Worm (Caenorhabditis elegans) whole organism, young adult: Measurements from ENCODE around the gene spe-51.
A peak's percentile ranks its signal among the peaks of the same experiment; 100 is the strongest.

ENCODE experiments used
- B0019.2 ChIP-seq: fragments of 200-800 bp; sonication (Bioruptor generic); conservative IDR thresholded peaks from 2 replicates; pipeline ENCODE4 v1.3.6; 2022; ENCODE audit warnings: missing genetic modification reagents, missing genetic modification characterization, missing compliant biosample characterization
- B0035.1 ChIP-seq: sonication (generic microtip); optimal IDR thresholded peaks from 2 replicates; lab custom pipeline; 2016; ENCODE audit warnings: missing genetic modification characterization, mild to moderate bottlenecking, missing compliant biosample characterization, missing genotype, missing genetic modification reagents
- B0261.1 ChIP-seq: sonication (generic microtip); optimal IDR thresholded peaks from 2 replicates; lab custom pipeline; 2016; ENCODE audit warnings: mild to moderate bottlenecking, missing genetic modification characterization, moderate library complexity, missing compliant biosample characterization
- B0336.3 ChIP-seq: fragments of 200-800 bp; sonication (Bioruptor generic); IDR thresholded peaks from 2 replicates; pipeline ENCODE4 v1.3.6; 2022; ENCODE audit warnings: missing genetic modification characterization, missing compliant biosample characterization
- C06A6.2 ChIP-seq: fragments of 200-800 bp; sonication (Bioruptor generic); conservative IDR thresholded peaks from 2 replicates; pipeline ENCODE4 v1.3.6; 2022; ENCODE audit warnings: missing genetic modification characterization, missing compliant biosample characterization
- F37B4.10 ChIP-seq: fragments of 200-800 bp; sonication (Bioruptor generic); IDR thresholded peaks from 2 replicates; pipeline ENCODE4 v1.3.6; 2022; ENCODE audit warnings: missing genetic modification characterization, missing compliant biosample characterization
- Y53F4B.3 ChIP-seq: fragments of 200-800 bp; sonication (Bioruptor generic); IDR thresholded peaks from 2 replicates; pipeline ENCODE4 v1.3.6; 2022; ENCODE audit warnings: missing genetic modification reagents, missing genetic modification characterization, missing compliant biosample characterization
- Y67H2A.10 ChIP-seq: fragments of 200-800 bp; sonication (Bioruptor generic); conservative IDR thresholded peaks from 2 replicates; pipeline ENCODE4 v1.3.6; 2022; ENCODE audit warnings: missing genetic modification reagents, missing genetic modification characterization, missing compliant biosample characterization
- Y79H2A.3 ChIP-seq: fragments of 200-800 bp; sonication (Bioruptor generic); conservative IDR thresholded peaks from 2 replicates; pipeline ENCODE4 v1.3.6; 2022; ENCODE audit warnings: missing genetic modification reagents, missing genetic modification characterization, missing compliant biosample characterization
- Y95B8A.8 ChIP-seq: fragments of 200-800 bp; sonication (Bioruptor generic); IDR thresholded peaks from 2 replicates; pipeline ENCODE4 v1.3.6; 2022; ENCODE audit warnings: missing genetic modification reagents, missing genetic modification characterization, missing compliant biosample characterization
- ZK185.1 ChIP-seq: sonication (generic microtip); optimal IDR thresholded peaks from 2 replicates; lab custom pipeline; 2016; ENCODE audit warnings: mild to moderate bottlenecking, missing genetic modification characterization, missing compliant biosample characterization; ENCODE audit not compliant: poor library complexity, severe bottlenecking
- ama-1 ChIP-seq, 3 experiments: fragments of 150-350 bp in 1 of 3; sonication (generic microtip) in 2 of 3; optimal IDR thresholded peaks; 2 replicates each; lab custom pipeline; 2014 to 2018; ENCODE audit warnings: missing biosample characterization in 2 of 3, missing genetic modification characterization in 2 of 3, missing genetic modification reagents in 2 of 3
- aptf-2 ChIP-seq: fragments of 200-800 bp; sonication (Bioruptor generic); conservative IDR thresholded peaks from 2 replicates; pipeline ENCODE4 v1.3.6; 2022; ENCODE audit warnings: missing genetic modification reagents, missing genetic modification characterization, missing compliant biosample characterization
- atf-7 ChIP-seq: sonication (generic microtip); optimal IDR thresholded peaks from 2 replicates; lab custom pipeline; 2017; ENCODE audit warnings: mild to moderate bottlenecking, missing genetic modification characterization, missing compliant biosample characterization
- athp-1 ChIP-seq: sonication (generic microtip); optimal IDR thresholded peaks from 2 replicates; lab custom pipeline; 2017; ENCODE audit warnings: mild to moderate bottlenecking, missing genetic modification characterization, missing compliant biosample characterization
- attf-3 ChIP-seq: fragments of 200-800 bp; sonication (Bioruptor generic); conservative IDR thresholded peaks from 2 replicates; pipeline ENCODE4 v1.3.6; 2022; ENCODE audit warnings: missing genetic modification reagents, missing genetic modification characterization, missing compliant biosample characterization
- attf-5 ChIP-seq: fragments of 200-800 bp; sonication (Bioruptor generic); optimal IDR thresholded peaks from 2 replicates; lab custom pipeline; 2018; ENCODE audit warnings: mild to moderate bottlenecking, missing genetic modification characterization, missing compliant biosample characterization
- bed-2 ChIP-seq: fragments of 200-800 bp; sonication (Bioruptor generic); IDR thresholded peaks from 2 replicates; pipeline ENCODE4 v1.3.6; 2022; ENCODE audit warnings: missing genetic modification reagents, missing genetic modification characterization, missing compliant biosample characterization
- cebp-2 ChIP-seq: fragments of 200-800 bp; sonication (Bioruptor generic); IDR thresholded peaks from 2 replicates; pipeline ENCODE4 v1.3.6; 2022; ENCODE audit warnings: missing genetic modification characterization, missing compliant biosample characterization
- chd-7 ChIP-seq: sonication (generic microtip); optimal IDR thresholded peaks from 2 replicates; lab custom pipeline; 2016; ENCODE audit warnings: mild to moderate bottlenecking, missing genetic modification characterization, moderate library complexity, missing compliant biosample characterization
- die-1 ChIP-seq: sonication (generic microtip); optimal IDR thresholded peaks from 2 replicates; lab custom pipeline; 2016; ENCODE audit warnings: missing genotype, mild to moderate bottlenecking, missing genetic modification characterization, missing compliant biosample characterization
- dox-1 ChIP-seq: fragments of 200-800 bp; sonication (Bioruptor generic); IDR thresholded peaks from 2 replicates; pipeline ENCODE4 v1.3.6; 2022; ENCODE audit warnings: missing genetic modification reagents, missing genetic modification characterization, missing compliant biosample characterization
- efl-1 ChIP-seq: fragments of 150-350 bp; optimal IDR thresholded peaks from 2 replicates; lab custom pipeline; 2014; ENCODE audit warnings: missing biosample characterization, missing genetic modification reagents, missing genetic modification characterization
- egl-44 ChIP-seq: fragments of 200-800 bp; sonication (Bioruptor generic); IDR thresholded peaks from 2 replicates; pipeline ENCODE4 v1.3.6; 2022; ENCODE audit warnings: missing genetic modification reagents, missing genetic modification characterization, missing compliant biosample characterization
- gei-17 ChIP-seq: fragments of 200-800 bp; sonication (Bioruptor generic); optimal IDR thresholded peaks from 2 replicates; lab custom pipeline; 2018; ENCODE audit warnings: mild to moderate bottlenecking, missing genetic modification characterization, missing compliant biosample characterization
- hmg-20 ChIP-seq: fragments of 200-800 bp; sonication (Bioruptor generic); IDR thresholded peaks from 2 replicates; pipeline ENCODE4 v1.3.6; 2022; ENCODE audit warnings: missing genetic modification reagents, missing genetic modification characterization, missing compliant biosample characterization
- let-526 ChIP-seq: fragments of 200-800 bp; sonication (Bioruptor generic); IDR thresholded peaks from 2 replicates; pipeline ENCODE4 v1.3.6; 2022; ENCODE audit warnings: missing genetic modification reagents, missing genetic modification characterization, missing compliant biosample characterization
- lin-26 ChIP-seq: fragments of 200-800 bp; sonication (Bioruptor generic); IDR thresholded peaks from 2 replicates; pipeline ENCODE4 v1.3.6; 2022; ENCODE audit warnings: missing genetic modification reagents, missing genetic modification characterization, missing compliant biosample characterization
- lin-54 ChIP-seq: fragments of 200-800 bp; sonication (Bioruptor generic); optimal IDR thresholded peaks from 2 replicates; lab custom pipeline; 2018; ENCODE audit warnings: mild to moderate bottlenecking, missing genetic modification characterization, missing compliant biosample characterization
- lsy-27 ChIP-seq: sonication (generic microtip); optimal IDR thresholded peaks from 2 replicates; lab custom pipeline; 2017; ENCODE audit warnings: missing genetic modification characterization, mild to moderate bottlenecking, missing compliant biosample characterization, antibody characterized with exemption, missing genotype, borderline replicate concordance; ENCODE audit not compliant: insufficient read depth
- madf-6 ChIP-seq: fragments of 200-800 bp; sonication (Bioruptor generic); IDR thresholded peaks from 2 replicates; pipeline ENCODE4 v1.3.6; 2022; ENCODE audit warnings: missing genetic modification reagents, missing genetic modification characterization, missing compliant biosample characterization
- madf-8 ChIP-seq: fragments of 200-800 bp; sonication (Bioruptor generic); conservative IDR thresholded peaks from 2 replicates; pipeline ENCODE4 v1.3.6; 2022; ENCODE audit warnings: missing genetic modification reagents, missing genetic modification characterization, missing compliant biosample characterization
- nhr-179 ChIP-seq: sonication (generic microtip); optimal IDR thresholded peaks from 2 replicates; lab custom pipeline; 2016; ENCODE audit warnings: mild to moderate bottlenecking, missing genetic modification characterization, missing compliant biosample characterization
- nhr-80 ChIP-seq: sonication (generic microtip); optimal IDR thresholded peaks from 2 replicates; lab custom pipeline; 2016; ENCODE audit warnings: missing genetic modification characterization, missing compliant biosample characterization
- nhr-90 ChIP-seq: sonication (generic microtip); optimal IDR thresholded peaks from 2 replicates; lab custom pipeline; 2016; ENCODE audit warnings: missing genotype, mild to moderate bottlenecking, missing genetic modification characterization, missing compliant biosample characterization
- pbrm-1 ChIP-seq: fragments of 200-800 bp; sonication (Bioruptor generic); IDR thresholded peaks from 2 replicates; pipeline ENCODE4 v1.3.6; 2022; ENCODE audit warnings: missing genetic modification reagents, missing genetic modification characterization, missing compliant biosample characterization
- rcor-1 ChIP-seq: fragments of 200-800 bp; sonication (Bioruptor generic); IDR thresholded peaks from 2 replicates; pipeline ENCODE4 v1.3.6; 2022; ENCODE audit warnings: missing genetic modification reagents, missing genetic modification characterization, missing compliant biosample characterization
- rec-8 ChIP-seq, 2 experiments: sonication (generic microtip); optimal IDR thresholded peaks; 2 replicates each; lab custom pipeline; 2016; ENCODE audit warnings: mild to moderate bottlenecking in 2 of 2, missing genetic modification characterization in 2 of 2, missing genetic modification reagents in 2 of 2, missing genotype in 2 of 2, missing biosample characterization in 1 of 2, missing compliant biosample characterization in 1 of 2, moderate library complexity in 1 of 2
- snpc-1.3 ChIP-seq: sonication (generic microtip); optimal IDR thresholded peaks from 2 replicates; lab custom pipeline; 2017; ENCODE audit warnings: missing genetic modification characterization, mild to moderate bottlenecking, missing compliant biosample characterization, antibody characterized with exemption, moderate library complexity, missing genotype, missing genetic modification reagents; ENCODE audit not compliant: insufficient read depth
- sptf-2 ChIP-seq: fragments of 200-800 bp; sonication (Bioruptor generic); optimal IDR thresholded peaks from 2 replicates; lab custom pipeline; 2018; ENCODE audit warnings: mild to moderate bottlenecking, missing genetic modification characterization, missing compliant biosample characterization
- tbp1 ChIP-seq: fragments of 200-800 bp; sonication (Bioruptor generic); optimal IDR thresholded peaks from 2 replicates; lab custom pipeline; 2018; ENCODE audit warnings: mild to moderate bottlenecking, missing genetic modification characterization, missing compliant biosample characterization
- tlf-1 ChIP-seq: fragments of 200-800 bp; sonication (Bioruptor generic); optimal IDR thresholded peaks from 2 replicates; lab custom pipeline; 2018; ENCODE audit warnings: mild to moderate bottlenecking, missing genetic modification characterization, missing compliant biosample characterization
- xnd-1 ChIP-seq: sonication (generic microtip); optimal IDR thresholded peaks from 2 replicates; lab custom pipeline; 2016; ENCODE audit warnings: missing genotype, missing genetic modification reagents, missing genetic modification characterization, missing compliant biosample characterization
- ztf-26 ChIP-seq: sonication (generic microtip); optimal IDR thresholded peaks from 2 replicates; lab custom pipeline; 2017; ENCODE audit warnings: missing genetic modification characterization, missing compliant biosample characterization
- ztf-3 ChIP-seq: fragments of 200-800 bp; sonication (Bioruptor generic); optimal IDR thresholded peaks from 2 replicates; lab custom pipeline; 2018; ENCODE audit warnings: mild to moderate bottlenecking, missing genetic modification characterization, missing compliant biosample characterization
- ztf-6 ChIP-seq: fragments of 200-800 bp; sonication (Bioruptor generic); IDR thresholded peaks from 2 replicates; pipeline ENCODE4 v1.3.6; 2022; ENCODE audit warnings: missing genetic modification reagents, missing genetic modification characterization, missing compliant biosample characterization

The spe-51 gene

DNA sequence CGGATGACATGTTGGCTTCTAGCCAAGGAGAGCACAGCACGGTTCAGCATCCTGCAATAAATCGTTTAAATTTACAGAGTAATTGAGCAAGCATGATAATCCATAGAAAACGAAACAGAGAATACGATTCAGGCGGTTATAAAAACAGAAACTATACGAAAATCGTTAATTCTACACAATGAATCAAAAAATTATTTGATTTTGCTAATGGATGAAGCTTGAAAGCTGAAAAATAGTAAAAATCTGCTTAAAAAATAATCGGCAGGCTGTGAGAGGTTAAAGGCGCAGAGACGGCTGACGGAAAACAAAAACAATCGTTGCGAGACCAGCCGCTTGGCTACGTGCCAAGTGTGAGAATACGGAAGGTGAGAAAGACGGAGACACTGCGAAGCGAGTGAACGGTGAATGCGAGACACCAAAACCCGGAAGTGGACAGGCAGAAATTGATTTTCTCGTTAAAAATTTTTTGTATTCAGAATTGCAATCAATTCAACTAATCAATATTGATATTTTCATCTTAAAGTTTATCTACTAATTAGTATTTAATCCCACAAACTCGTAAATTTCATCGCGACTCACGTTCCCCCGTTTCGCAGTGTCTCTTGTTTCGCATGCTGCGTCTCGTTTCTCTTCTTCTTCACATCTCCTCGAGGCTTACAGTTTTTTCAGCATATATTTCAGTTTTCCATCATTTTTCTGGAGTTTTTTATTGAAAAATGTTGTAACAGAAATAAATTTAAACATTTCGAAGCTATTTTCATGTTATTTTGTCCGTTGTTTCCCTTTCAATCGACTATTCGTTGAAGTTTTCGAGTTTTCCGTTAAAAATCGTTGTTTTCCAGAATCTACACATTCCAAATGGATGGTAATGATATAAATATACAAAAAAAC is 32.2 kb upstream of the spe-51 start, which contains the start of the genes F29B9.11 and jmjd-1.2 (continued):
- TF ChIP-seq dox-1 (peak; percentile 96), Y79H2A.3 (GFP tag; lab: Robert Waterston, UW) (0 out of 2 replicates have a peak, but pooled peaks have one; percentile 60), B0019.2 (GFP tag; lab: Robert Waterston, UW) (peak; percentile 61; the same call in 1 of the 2 replicates), B0035.1 (tag; lab: Kevin White, UChicago) (peak; percentile 63), tbp1 (GFP tag; lab: Kevin White, UChicago) (peak; percentile 71), ZK185.1 (tag; lab: Kevin White, UChicago) (peak; percentile 44), atf-7 (peak; percentile 57), ztf-26 (tag; lab: Kevin White, UChicago) (peak; percentile 81), F37B4.10 (GFP tag; lab: Robert Waterston, UW) (no peak), bed-2 (peak; percentile 85), efl-1 (GFP tag; lab: Kevin White, UChicago) (peak; percentile 43), snpc-1.3 (tag; lab: Kevin White, UChicago) (peak; percentile 50), tlf-1 (peak; percentile 86), pbrm-1 (peak; percentile 94), C06A6.2 (GFP tag; lab: Robert Waterston, UW) (peak; percentile 77), lin-26 (GFP tag; lab: Robert Waterston, UW) (no peak), madf-6 (GFP tag; lab: Robert Waterston, UW) (peak; percentile 87), die-1 (tag; lab: Kevin White, UChicago) (peak; percentile 40), B0336.3 (peak; percentile 89), aptf-2 (GFP tag; lab: Robert Waterston, UW) (peak; percentile 76), rcor-1 (GFP tag; lab: Robert Waterston, UW) (peak; percentile 86), chd-7 (tag; lab: Kevin White, UChicago) (peak; percentile 68), ztf-6 (GFP tag; lab: Robert Waterston, UW) (no peak), Y53F4B.3 (no peak), cebp-2 (GFP tag; lab: Robert Waterston, UW) (no peak), hmg-20 (GFP tag; lab: Robert Waterston, UW) (no peak), B0261.1 (tag; lab: Kevin White, UChicago) (peak; percentile 13), nhr-179 (tag; lab: Kevin White, UChicago) (no peak), Y67H2A.10 (GFP tag; lab: Robert Waterston, UW) (0 out of 2 replicates have a peak, but pooled peaks have one; percentile 36), xnd-1 (peak; percentile 50), gei-17 (GFP tag; lab: Kevin White, UChicago) (peak; percentile 42), nhr-90 (tag; lab: Kevin White, UChicago) (peak; percentile 17), egl-44 (GFP tag; lab: Robert Waterston, UW) (peak; percentile 61; the same call in 1 of the 2 replicates), rec-8 (tag; optimal IDR thresholded peaks at IDR 0.05; lab: Kevin White, UChicago) (peak in 1 of 2 experiments; percentile 4), attf-5 (peak; percentile 98), ama-1 (optimal IDR thresholded peaks at IDR 0.05; lab: Kevin White, UChicago) (no peak), ama-1 (GFP tag; optimal IDR thresholded peaks at IDR 0.05; lab: Kevin White, UChicago) (no peak), madf-8 (GFP tag; lab: Robert Waterston, UW) (peak; percentile 55), nhr-80 (tag; lab: Kevin White, UChicago) (peak; percentile 68), attf-3 (GFP tag; lab: Robert Waterston, UW) (peak; percentile 73), athp-1 (tag; lab: Kevin White, UChicago) (peak; percentile 88), Y95B8A.8 (peak; percentile 83), lin-54 (GFP tag; lab: Kevin White, UChicago) (peak; percentile 86), let-526 (GFP tag; lab: Robert Waterston, UW) (peak; percentile 46; the same call in 1 of the 2 replicates), ztf-3 (GFP tag; lab: Kevin White, UChicago) (peak; percentile 28), lsy-27 (no peak), sptf-2 (no peak)
